Worm (Caenorhabditis elegans) whole organism, L2 larva: ENCODE results near the gene acr-5.

ENCODE experiments used
- C34F6.9 ChIP-seq: fragments of 150-350 bp; optimal IDR thresholded peaks from 2 replicates; lab custom pipeline; 2014; ENCODE audit warnings: missing biosample characterization, missing genetic modification characterization
- R02D3.7 ChIP-seq: fragments of 150-350 bp; optimal IDR thresholded peaks from 2 replicates; lab custom pipeline; 2014; ENCODE audit warnings: missing biosample characterization, missing genetic modification characterization
- Y55F3AM.14 ChIP-seq: fragments of 200-800 bp; sonication (Bioruptor generic); optimal IDR thresholded peaks from 2 replicates; lab custom pipeline; 2018; ENCODE audit warnings: mild to moderate bottlenecking, missing genetic modification characterization, missing compliant biosample characterization
- alr-1 ChIP-seq: fragments of 150-350 bp; optimal IDR thresholded peaks from 2 replicates; lab custom pipeline; 2014; ENCODE audit warnings: missing biosample characterization, missing genetic modification characterization
- ama-1 ChIP-seq: fragments of 150-350 bp; optimal IDR thresholded peaks from 2 replicates; lab custom pipeline; 2018; ENCODE audit warnings: inconsistent platforms
- blmp-1 ChIP-seq: sonication (generic microtip); optimal IDR thresholded peaks from 2 replicates; lab custom pipeline; 2017; ENCODE audit warnings: missing genetic modification characterization, mild to moderate bottlenecking, missing compliant biosample characterization, antibody characterized with exemption, moderate library complexity; ENCODE audit not compliant: insufficient read depth
- ceh-16 ChIP-seq: fragments of 150-350 bp; optimal IDR thresholded peaks from 2 replicates; lab custom pipeline; 2014; ENCODE audit warnings: missing biosample characterization, missing genetic modification characterization
- ceh-82 ChIP-seq: fragments of 150-350 bp; optimal IDR thresholded peaks from 2 replicates; lab custom pipeline; 2014; ENCODE audit warnings: missing biosample characterization, missing genetic modification characterization
- crh-2 ChIP-seq: sonication (generic microtip); optimal IDR thresholded peaks from 2 replicates; lab custom pipeline; 2017; ENCODE audit warnings: missing biosample characterization, missing genetic modification characterization
- dmd-4 ChIP-seq: sonication (generic microtip); optimal IDR thresholded peaks from 2 replicates; lab custom pipeline; 2017; ENCODE audit warnings: missing biosample characterization, missing genetic modification characterization
- egl-27 ChIP-seq: sonication (generic microtip); optimal IDR thresholded peaks from 3 replicates; lab custom pipeline; 2017; ENCODE audit warnings: missing biosample characterization, missing genetic modification reagents, missing genetic modification characterization
- elt-1 ChIP-seq: fragments of 150-350 bp; optimal IDR thresholded peaks from 2 replicates; lab custom pipeline; 2014; ENCODE audit warnings: missing biosample characterization, missing genetic modification characterization
- elt-3 ChIP-seq: sonication (generic microtip); optimal IDR thresholded peaks from 2 replicates; lab custom pipeline; 2017; ENCODE audit warnings: missing biosample characterization, missing genetic modification characterization
- fos-1 ChIP-seq: fragments of 150-350 bp; optimal IDR thresholded peaks from 2 replicates; lab custom pipeline; 2014; ENCODE audit warnings: missing biosample characterization, missing genetic modification characterization
- gmeb-1 ChIP-seq: fragments of 150-350 bp; optimal IDR thresholded peaks from 2 replicates; lab custom pipeline; 2014; ENCODE audit warnings: missing biosample characterization, missing genetic modification characterization
- lin-11 ChIP-seq: fragments of 150-350 bp; sonication (generic microtip); optimal IDR thresholded peaks from 2 replicates; lab custom pipeline; 2014; ENCODE audit warnings: missing biosample characterization, missing genetic modification characterization, inconsistent platforms, mixed read lengths
- lin-13 ChIP-seq: fragments of 150-350 bp; optimal IDR thresholded peaks from 2 replicates; lab custom pipeline; 2014; ENCODE audit warnings: missing biosample characterization, missing genetic modification reagents, missing genetic modification characterization
- lsy-2 ChIP-seq, 2 experiments: fragments of 150-350 bp in 1 of 2; sonication (generic microtip) in 1 of 2; optimal IDR thresholded peaks; 2 replicates each; lab custom pipeline; 2014 to 2017; ENCODE audit warnings: missing biosample characterization in 2 of 2, missing genetic modification characterization in 2 of 2
- mab-5 ChIP-seq: fragments of 150-350 bp; optimal IDR thresholded peaks from 2 replicates; lab custom pipeline; 2014; ENCODE audit warnings: missing biosample characterization, missing genetic modification characterization
- mbf-1 ChIP-seq: sonication (generic microtip); optimal IDR thresholded peaks from 2 replicates; lab custom pipeline; 2017; ENCODE audit warnings: missing biosample characterization, missing genetic modification characterization
- mdl-1 ChIP-seq, 2 experiments: fragments of 150-350 bp in 1 of 2; sonication (generic microtip) in 1 of 2; optimal IDR thresholded peaks; 2 replicates each; lab custom pipeline; 2017; ENCODE audit warnings: missing biosample characterization in 2 of 2, missing genetic modification characterization in 2 of 2
- nhr-10 ChIP-seq: sonication (generic microtip); optimal IDR thresholded peaks from 2 replicates; lab custom pipeline; 2017; ENCODE audit warnings: missing biosample characterization, missing genetic modification characterization
- nhr-11 ChIP-seq: fragments of 150-350 bp; optimal IDR thresholded peaks from 2 replicates; lab custom pipeline; 2014; ENCODE audit warnings: missing biosample characterization, missing genetic modification characterization
- nhr-12 ChIP-seq: fragments of 150-350 bp; optimal IDR thresholded peaks from 2 replicates; lab custom pipeline; 2014; ENCODE audit warnings: missing biosample characterization, missing genetic modification characterization
- nhr-129 ChIP-seq: fragments of 150-350 bp; optimal IDR thresholded peaks from 2 replicates; lab custom pipeline; 2014; ENCODE audit warnings: missing biosample characterization, missing genetic modification characterization
- nhr-21 ChIP-seq: fragments of 150-350 bp; optimal IDR thresholded peaks from 2 replicates; lab custom pipeline; 2014; ENCODE audit warnings: missing biosample characterization, missing genetic modification characterization
- nhr-23 ChIP-seq: fragments of 150-350 bp; optimal IDR thresholded peaks from 2 replicates; lab custom pipeline; 2014; ENCODE audit warnings: missing biosample characterization, missing genetic modification reagents, missing genetic modification characterization
- nhr-237 ChIP-seq: fragments of 150-350 bp; optimal IDR thresholded peaks from 2 replicates; lab custom pipeline; 2014; ENCODE audit warnings: missing biosample characterization, missing genetic modification characterization
- nhr-25 ChIP-seq: fragments of 150-350 bp; sonication (generic microtip); optimal IDR thresholded peaks from 3 replicates; lab custom pipeline; 2014; ENCODE audit warnings: missing biosample characterization, missing genetic modification characterization
- nhr-6 ChIP-seq: fragments of 150-350 bp; optimal IDR thresholded peaks from 2 replicates; lab custom pipeline; 2014; ENCODE audit warnings: missing biosample characterization, missing genetic modification characterization
- nhr-77 ChIP-seq: fragments of 150-350 bp; optimal IDR thresholded peaks from 2 replicates; lab custom pipeline; 2014; ENCODE audit warnings: missing biosample characterization, missing genetic modification characterization
- peb-1 ChIP-seq: fragments of 150-350 bp; optimal IDR thresholded peaks from 2 replicates; lab custom pipeline; 2014; ENCODE audit warnings: missing biosample characterization, missing genetic modification characterization
- sem-4 ChIP-seq: fragments of 150-350 bp; optimal IDR thresholded peaks from 2 replicates; lab custom pipeline; 2014; ENCODE audit warnings: missing biosample characterization, missing genetic modification reagents, missing genetic modification characterization
- skn-1 ChIP-seq: sonication (generic microtip); optimal IDR thresholded peaks from 2 replicates; lab custom pipeline; 2017; ENCODE audit warnings: missing biosample characterization, missing genetic modification characterization
- sma-3 ChIP-seq: sonication (generic microtip); optimal IDR thresholded peaks from 2 replicates; lab custom pipeline; 2016; ENCODE audit warnings: missing genetic modification reagents, missing genetic modification characterization, missing compliant biosample characterization
- sma-9 ChIP-seq, 2 experiments: fragments of 150-350 bp in 1 of 2; sonication (generic microtip) in 1 of 2; optimal IDR thresholded peaks; 2 replicates each; lab custom pipeline; 2014 to 2016; ENCODE audit warnings: missing genetic modification characterization in 2 of 2, mild to moderate bottlenecking in 1 of 2, missing biosample characterization in 1 of 2, missing compliant biosample characterization in 1 of 2, missing genetic modification reagents in 1 of 2, moderate library complexity in 1 of 2
- snpc-4 ChIP-seq: fragments of 150-350 bp; optimal IDR thresholded peaks from 2 replicates; lab custom pipeline; 2014; ENCODE audit warnings: missing biosample characterization, missing genetic modification characterization
- unc-39 ChIP-seq: fragments of 150-350 bp; optimal IDR thresholded peaks from 2 replicates; lab custom pipeline; 2014; ENCODE audit warnings: missing biosample characterization, missing genetic modification characterization
- unc-55 ChIP-seq: fragments of 150-350 bp; sonication (generic microtip); optimal IDR thresholded peaks from 3 replicates; lab custom pipeline; 2014; ENCODE audit warnings: missing biosample characterization, missing genetic modification reagents, missing genetic modification characterization
- zag-1 ChIP-seq: fragments of 150-350 bp; optimal IDR thresholded peaks from 2 replicates; lab custom pipeline; 2014; ENCODE audit warnings: missing biosample characterization, missing genetic modification characterization
- ztf-1 ChIP-seq: fragments of 200-800 bp; sonication (Bioruptor generic); conservative IDR thresholded peaks from 2 replicates; pipeline ENCODE4 v1.3.6; 2022; ENCODE audit warnings: missing genetic modification characterization, missing compliant biosample characterization
- ztf-4 ChIP-seq: fragments of 150-350 bp; optimal IDR thresholded peaks from 2 replicates; lab custom pipeline; 2014; ENCODE audit warnings: missing biosample characterization, missing genetic modification characterization

acr-5 gene

DNA sequence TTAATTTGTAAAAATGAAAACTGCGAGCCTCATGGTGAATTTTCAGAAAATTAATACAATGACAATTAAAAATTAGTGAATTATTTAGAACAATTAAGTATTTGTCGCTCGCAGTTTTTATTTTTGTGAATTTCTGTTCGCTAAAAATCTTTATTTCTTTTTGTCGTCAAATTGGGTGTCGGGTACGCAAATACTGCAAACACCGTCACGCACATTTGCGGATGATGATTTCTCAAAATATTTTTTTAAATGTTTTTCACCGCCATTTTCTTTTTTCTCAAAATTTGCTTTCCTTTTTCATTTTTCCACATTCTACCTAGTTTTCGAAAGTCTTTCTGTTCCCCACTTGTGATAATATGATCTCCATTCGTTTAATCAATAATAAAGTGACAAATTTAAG is 25.7 kb downstream of the acr-5 start:
- TF ChIP-seq fos-1 (tag; lab: Kevin White, UChicago) (no peak), nhr-6 (tag; lab: Kevin White, UChicago) (no peak), ztf-1 (GFP tag; lab: Robert Waterston, UW) (no peak), unc-39 (tag; lab: Kevin White, UChicago) (no peak), elt-1 (no peak), sma-9 (GFP tag; optimal IDR thresholded peaks at IDR 0.05; lab: Kevin White, UChicago) (peak; percentile 44), sma-9 (tag; optimal IDR thresholded peaks at IDR 0.05; lab: Kevin White, UChicago) (no peak), skn-1 (tag; lab: Kevin White, UChicago) (peak; percentile 98), nhr-25 (no peak), lsy-2 (tag; optimal IDR thresholded peaks at IDR 0.05; lab: Kevin White, UChicago) (peak; percentile 71 to 75), mab-5 (tag; lab: Kevin White, UChicago) (no peak), nhr-10 (tag; lab: Kevin White, UChicago) (no peak), ama-1 (no peak), egl-27 (tag; lab: Kevin White, UChicago) (no peak), elt-3 (tag; lab: Kevin White, UChicago) (no peak), lin-13 (GFP tag; lab: Kevin White, UChicago) (no peak), ceh-82 (no peak), nhr-237 (tag; lab: Kevin White, UChicago) (no peak), ceh-16 (tag; lab: Kevin White, UChicago) (no peak), nhr-77 (no peak), alr-1 (tag; lab: Kevin White, UChicago) (no peak), unc-55 (GFP tag; lab: Kevin White, UChicago) (peak; percentile 78), crh-2 (tag; lab: Kevin White, UChicago) (peak; percentile 25), nhr-129 (no peak), nhr-23 (tag; lab: Kevin White, UChicago) (no peak), mdl-1 (tag; optimal IDR thresholded peaks at IDR 0.05; lab: Kevin White, UChicago) (no peak), nhr-12 (tag; lab: Kevin White, UChicago) (no peak), sma-3 (GFP tag; lab: Kevin White, UChicago) (no peak), zag-1 (no peak), R02D3.7 (tag; lab: Kevin White, UChicago) (no peak), C34F6.9 (peak; percentile 71), ztf-4 (tag; lab: Kevin White, UChicago) (no peak), dmd-4 (tag; lab: Kevin White, UChicago) (no peak), sem-4 (tag; lab: Kevin White, UChicago) (no peak), snpc-4 (tag; lab: Kevin White, UChicago) (peak; percentile 11), gmeb-1 (tag; lab: Kevin White, UChicago) (no peak), Y55F3AM.14 (GFP tag; lab: Kevin White, UChicago) (no peak)

- TF ChIP-seq blmp-1 (tag; lab: Kevin White, UChicago) (no peak), lin-13 (GFP tag; lab: Kevin White, UChicago) (no peak), nhr-11 (no peak), unc-55 (GFP tag; lab: Kevin White, UChicago) (no peak), mbf-1 (tag; lab: Kevin White, UChicago) (no peak), crh-2 (tag; lab: Kevin White, UChicago) (no peak)
- TF ChIP-seq, all 48 proteins: peak for 0
Measured at ce11 chrIII:6482918-6483317, 31.7 kb downstream of the acr-5 start, which contains the start of gene chtb-2. TSS of gene chtb-2 (plus strand) at chrIII:6483218.

- no peak for TF ChIP-seq lin-11 (tag; lab: Kevin White, UChicago)
- TF ChIP-seq nhr-6 (tag; lab: Kevin White, UChicago) = no peak
- TF ChIP-seq blmp-1 (tag; lab: Kevin White, UChicago) = no peak
- TF ChIP-seq mdl-1 (tag; optimal IDR thresholded peaks at IDR 0.05; lab: Kevin White, UChicago) = no peak
- TF ChIP-seq fos-1 (tag; lab: Kevin White, UChicago) = no peak
- no peak for TF ChIP-seq peb-1
- TF ChIP-seq unc-39 (tag; lab: Kevin White, UChicago) = no peak
- no peak for TF ChIP-seq nhr-21 (tag; lab: Kevin White, UChicago)
- no peak for TF ChIP-seq ama-1
- TF ChIP-seq dmd-4 (tag; lab: Kevin White, UChicago) = no peak
- TF ChIP-seq gmeb-1 (tag; lab: Kevin White, UChicago) = no peak
- TF ChIP-seq alr-1 (tag; lab: Kevin White, UChicago) = no peak
- TF ChIP-seq lsy-2 (tag; optimal IDR thresholded peaks at IDR 0.05; lab: Kevin White, UChicago) = no peak
- TF ChIP-seq sem-4 (tag; lab: Kevin White, UChicago) = no peak
Measured at ce11 chrIII:6479439-6479838, 35.1 kb downstream of the acr-5 start.
